Fruit fly (Drosophila melanogaster) whole organism, pupa: Measurements from ENCODE around the gene scyl.

Experiments used
- CG10348 ChIP-seq: fragments of 200-800 bp; sonication (Bioruptor generic); IDR thresholded peaks from 2 replicates; pipeline ENCODE4 v1.3.6; 2022; ENCODE audit warnings: missing biosample characterization, missing genetic modification characterization
- CG12605 ChIP-seq: fragments of 200-800 bp; sonication (Bioruptor generic); IDR thresholded peaks from 2 replicates; pipeline ENCODE4 v1.3.6; 2022; ENCODE audit warnings: missing biosample characterization, missing genetic modification characterization
- CG13204 ChIP-seq: fragments of 200-800 bp; sonication (Bioruptor generic); optimal IDR thresholded peaks from 2 replicates; lab custom pipeline; 2018; ENCODE audit warnings: missing biosample characterization, mild to moderate bottlenecking, missing genetic modification characterization, moderate library complexity
- CG14655 ChIP-seq: fragments of 200-800 bp; sonication (Bioruptor generic); optimal IDR thresholded peaks from 3 replicates; lab custom pipeline; 2017; ENCODE audit warnings: mild to moderate bottlenecking, missing biosample characterization, missing genetic modification reagents, missing genetic modification characterization
- CG15710 ChIP-seq: fragments of 200-800 bp; sonication (Bioruptor generic); optimal IDR thresholded peaks from 2 replicates; lab custom pipeline; 2018; ENCODE audit warnings: missing biosample characterization, mild to moderate bottlenecking, missing genetic modification characterization, moderate library complexity
- CG17806 ChIP-seq: fragments of 200-800 bp; sonication (Bioruptor generic); optimal IDR thresholded peaks from 2 replicates; lab custom pipeline; 2018; ENCODE audit warnings: missing biosample characterization, mild to moderate bottlenecking, missing genetic modification characterization, moderate library complexity
- CG32121 ChIP-seq: fragments of 200-800 bp; sonication (Bioruptor generic); IDR thresholded peaks from 2 replicates; pipeline ENCODE4 v1.3.6; 2022; ENCODE audit warnings: missing biosample characterization, missing genetic modification characterization
- CG34367 ChIP-seq: fragments of 200-800 bp; sonication (Bioruptor generic); optimal IDR thresholded peaks from 2 replicates; lab custom pipeline; 2018; ENCODE audit warnings: missing biosample characterization, mild to moderate bottlenecking, missing genetic modification characterization
- CG4496 ChIP-seq: fragments of 200-800 bp; sonication (Bioruptor generic); IDR thresholded peaks from 3 replicates; pipeline ENCODE4 v1.3.6; 2022; ENCODE audit warnings: missing biosample characterization, missing genetic modification characterization
- CG8159 ChIP-seq: fragments of 200-800 bp; sonication (Bioruptor generic); optimal IDR thresholded peaks from 3 replicates; lab custom pipeline; 2018; ENCODE audit warnings: missing biosample characterization, mild to moderate bottlenecking, missing genetic modification characterization, moderate library complexity
- CG8301 ChIP-seq: fragments of 200-800 bp; sonication (Bioruptor generic); optimal IDR thresholded peaks from 2 replicates; lab custom pipeline; 2018; ENCODE audit warnings: missing biosample characterization, mild to moderate bottlenecking, missing genetic modification characterization
- CG9948 ChIP-seq: fragments of 200-800 bp; sonication (Bioruptor generic); optimal IDR thresholded peaks from 2 replicates; lab custom pipeline; 2018; ENCODE audit warnings: missing biosample characterization, mild to moderate bottlenecking, missing genetic modification characterization, moderate library complexity
- D1 ChIP-seq: fragments of 200-800 bp; sonication (Bioruptor generic); optimal IDR thresholded peaks from 2 replicates; lab custom pipeline; 2018; ENCODE audit warnings: missing biosample characterization, mild to moderate bottlenecking, missing genetic modification characterization, moderate library complexity
- EcR ChIP-seq: fragments of 200-800 bp; sonication (Bioruptor generic); optimal IDR thresholded peaks from 3 replicates; lab custom pipeline; 2019; ENCODE audit warnings: missing biosample characterization, missing genetic modification characterization, mild to moderate bottlenecking, moderate library complexity, missing genetic modification reagents
- Ets98B ChIP-seq: fragments of 200-800 bp; sonication (Bioruptor generic); IDR thresholded peaks from 2 replicates; pipeline ENCODE4 v1.3.6; 2022; ENCODE audit warnings: missing biosample characterization, missing genetic modification characterization
- Pif1A ChIP-seq: fragments of 200-800 bp; sonication (Bioruptor generic); optimal IDR thresholded peaks from 3 replicates; lab custom pipeline; 2016; ENCODE audit warnings: missing biosample characterization, missing genetic modification characterization
- Pif1B ChIP-seq: fragments of 200-800 bp; sonication (Bioruptor generic); optimal IDR thresholded peaks from 3 replicates; lab custom pipeline; 2016; ENCODE audit warnings: missing biosample characterization, missing genetic modification characterization
- Snoo ChIP-seq: fragments of 200-800 bp; sonication (Bioruptor generic); optimal IDR thresholded peaks from 3 replicates; lab custom pipeline; 2017; ENCODE audit warnings: missing biosample characterization, mild to moderate bottlenecking, missing genetic modification characterization, inconsistent platforms
- fd96Ca ChIP-seq: fragments of 200-800 bp; sonication (Bioruptor generic); IDR thresholded peaks from 3 replicates; pipeline ENCODE4 v1.3.6; 2022; ENCODE audit warnings: missing biosample characterization, missing genetic modification characterization
- gl ChIP-seq: fragments of 200-800 bp; sonication (Bioruptor generic); optimal IDR thresholded peaks from 2 replicates; lab custom pipeline; 2018; ENCODE audit warnings: missing biosample characterization, mild to moderate bottlenecking, missing genetic modification characterization
- rn ChIP-seq: fragments of 200-800 bp; sonication (Bioruptor generic); IDR thresholded peaks from 2 replicates; pipeline ENCODE4 v1.3.6; 2022; ENCODE audit warnings: missing biosample characterization, missing genetic modification characterization

The scyl gene

dm6 chr3L:11217893-11218292 lies 34.2 kb upstream of the scyl start:
- no peak for TF ChIP-seq CG12605 (GFP tag; lab: Robert Waterston, UW)
- peak; percentile 69; the same call in 2 of the 3 replicates for TF ChIP-seq CG4496 (GFP tag; lab: Robert Waterston, UW)
- TF ChIP-seq Ets98B (GFP tag; lab: Robert Waterston, UW): peak; percentile 18; the same call in 1 of the 2 replicates
- peak; percentile 62; the same call in 1 of the 3 replicates for TF ChIP-seq fd96Ca
- TF ChIP-seq D1 (tag; lab: Kevin White, UChicago): no peak
- peak; percentile 14 for TF ChIP-seq EcR (GFP tag; lab: Kevin White, UChicago)

- TF ChIP-seq CG10348 (GFP tag; lab: Robert Waterston, UW) (no peak), CG15710 (tag; lab: Kevin White, UChicago) (no peak), fd96Ca (no peak), CG17806 (no peak), CG32121 (GFP tag; lab: Robert Waterston, UW) (no peak), D1 (tag; lab: Kevin White, UChicago) (no peak), CG14655 (GFP tag; lab: Kevin White, UChicago) (no peak), CG13204 (GFP tag; lab: Kevin White, UChicago) (no peak), Pif1B (GFP tag; lab: Kevin White, UChicago) (no peak)
Measured at dm6 chr3L:11218892-11219291, 33.2 kb upstream of the scyl start.

- TF ChIP-seq Snoo (tag; lab: Kevin White, UChicago): no peak
Measured at dm6 chr3L:11224651-11225050, 27.5 kb upstream of the scyl start.

- no peak for TF ChIP-seq CG12605 (GFP tag; lab: Robert Waterston, UW)
- TF ChIP-seq CG13204 (GFP tag; lab: Kevin White, UChicago): no peak
- no peak for TF ChIP-seq CG34367 (tag; lab: Kevin White, UChicago)
- no peak for TF ChIP-seq CG32121 (GFP tag; lab: Robert Waterston, UW)
- TF ChIP-seq rn (GFP tag; lab: Robert Waterston, UW): no peak
- no peak for TF ChIP-seq CG15710 (tag; lab: Kevin White, UChicago)
- TF ChIP-seq D1 (tag; lab: Kevin White, UChicago): no peak
- TF ChIP-seq CG8301: no peak
- no peak for TF ChIP-seq fd96Ca
Measured at dm6 chr3L:11227708-11228107, 24.4 kb upstream of the scyl start.

dm6 chr3L:11233547-11233946 lies 18.6 kb upstream of the scyl start:
- TF ChIP-seq rn (GFP tag; lab: Robert Waterston, UW) (no peak), CG8159 (tag; lab: Kevin White, UChicago) (no peak), CG32121 (GFP tag; lab: Robert Waterston, UW) (no peak), CG4496 (GFP tag; lab: Robert Waterston, UW) (no peak), Snoo (tag; lab: Kevin White, UChicago) (no peak), CG9948 (tag; lab: Kevin White, UChicago) (no peak), CG14655 (GFP tag; lab: Kevin White, UChicago) (no peak)

- TF ChIP-seq Pif1B (GFP tag; lab: Kevin White, UChicago) (no peak), rn (GFP tag; lab: Robert Waterston, UW) (no peak), fd96Ca (no peak), EcR (GFP tag; lab: Kevin White, UChicago) (no peak), gl (tag; lab: Kevin White, UChicago) (no peak), Snoo (tag; lab: Kevin White, UChicago) (no peak), CG9948 (tag; lab: Kevin White, UChicago) (no peak), CG17806 (no peak), CG32121 (GFP tag; lab: Robert Waterston, UW) (no peak), Ets98B (GFP tag; lab: Robert Waterston, UW) (no peak), Pif1A (no peak), CG4496 (GFP tag; lab: Robert Waterston, UW) (no peak), D1 (tag; lab: Kevin White, UChicago) (no peak), CG8301 (no peak), CG8159 (tag; lab: Kevin White, UChicago) (no peak)
Measured at dm6 chr3L:11236118-11236517, 16.0 kb upstream of the scyl start, which contains the start of gene Ir68a. Ir68a (minus strand) TSS chr3L:11236218.

dm6 chr3L:11237127-11237759 lies 14.9 kb upstream of the scyl start:
- TF ChIP-seq CG8301 (no peak), CG32121 (GFP tag; lab: Robert Waterston, UW) (no peak), CG9948 (tag; lab: Kevin White, UChicago) (no peak), CG13204 (GFP tag; lab: Kevin White, UChicago) (no peak), CG8159 (tag; lab: Kevin White, UChicago) (no peak), Pif1B (GFP tag; lab: Kevin White, UChicago) (no peak), CG12605 (GFP tag; lab: Robert Waterston, UW) (no peak), CG34367 (tag; lab: Kevin White, UChicago) (no peak), CG14655 (GFP tag; lab: Kevin White, UChicago) (no peak), Pif1A (no peak), CG15710 (tag; lab: Kevin White, UChicago) (no peak), gl (tag; lab: Kevin White, UChicago) (no peak), Ets98B (GFP tag; lab: Robert Waterston, UW) (no peak)
